Fruit fly (Drosophila melanogaster): ENCODE measurements around the gene CG14212.

DNA sequence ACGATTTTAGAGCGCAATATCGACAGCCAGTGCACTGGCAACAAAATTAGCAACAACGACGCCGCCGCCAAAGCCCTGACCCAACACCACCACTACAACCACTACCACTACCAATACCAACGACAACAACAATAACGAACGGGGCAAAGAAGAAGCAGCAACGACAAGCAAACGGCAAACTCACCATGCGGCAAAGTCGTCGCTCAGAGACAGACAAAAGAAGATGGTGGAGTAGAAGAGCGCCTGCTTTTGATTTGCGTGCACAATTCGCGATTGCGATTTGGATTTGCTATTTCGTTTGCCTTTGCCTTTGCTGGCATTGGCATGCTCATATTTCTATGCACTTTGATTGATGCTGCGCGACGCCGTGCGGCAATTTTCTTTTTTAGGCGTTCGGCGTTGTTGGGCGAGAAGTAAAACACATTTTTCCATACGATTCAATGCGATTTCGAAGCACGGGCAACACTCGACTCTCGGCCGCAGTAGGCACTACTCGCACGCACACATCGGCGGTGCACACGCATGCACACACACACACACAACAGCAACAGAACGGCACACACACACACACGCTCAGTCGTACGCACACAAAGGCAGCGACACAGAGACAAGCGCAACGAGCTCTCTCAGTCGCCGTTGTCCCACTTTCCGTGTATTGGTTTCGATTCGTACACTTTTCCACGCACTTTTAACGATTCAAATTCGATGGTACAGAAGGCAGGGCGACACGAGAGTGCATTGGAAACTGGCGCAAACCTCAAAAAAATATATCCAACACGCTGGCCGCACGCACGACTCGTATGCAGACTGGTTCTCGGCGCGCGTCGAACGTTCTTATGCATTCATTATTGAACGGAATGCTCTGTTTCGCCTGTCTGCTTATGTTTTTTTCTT is 12.2 kb downstream of the CG14212 start:
- TF ChIP-seq fkh (GFP tag; optimal IDR thresholded peaks at IDR 0.05) (no peak), Eip93F (GFP tag; optimal IDR thresholded peaks at IDR 0.05) (no peak), Blimp-1 (GFP tag; optimal IDR thresholded peaks at IDR 0.05) (no peak), CG11762 (GFP tag; optimal IDR thresholded peaks at IDR 0.05; ENCODE audit: insufficient read depth) (no peak), dac (GFP tag; optimal IDR thresholded peaks at IDR 0.05) (no peak)
